Fruit fly (Drosophila melanogaster) S2 (cell line): ENCODE data around the gene AdamTS-B.

Experiments
- CG8478 ChIP-seq: fragments of >200 bp; optimal IDR thresholded peaks from 2 replicates; lab custom pipeline; 2018
- CTCF ChIP-seq, 2 experiments: fragments of >200 bp; optimal IDR thresholded peaks; 2 replicates each; lab custom pipeline; 2018

- TF ChIP-seq CTCF (optimal IDR thresholded peaks at IDR 0.05; lab: Kevin White, UChicago) (no peak), CG8478 (no peak)
Measured at dm6 chrX:5698087-5698727, at the start of gene AdamTS-B.
